Worm (Caenorhabditis elegans) whole organism, late embryonic: ENCODE results near the gene btb-9.

Source experiments
- C38D4.7 ChIP-seq: fragments of 200-800 bp; sonication (Bioruptor generic); optimal IDR thresholded peaks from 2 replicates; lab custom pipeline; 2018; ENCODE audit warnings: mild to moderate bottlenecking, missing genetic modification characterization, moderate library complexity, missing compliant biosample characterization
- K09A11.1 ChIP-seq: sonication (generic microtip); optimal IDR thresholded peaks from 2 replicates; lab custom pipeline; 2017; ENCODE audit warnings: antibody characterized with exemption, mild to moderate bottlenecking, missing genetic modification characterization, missing compliant biosample characterization; ENCODE audit not compliant: insufficient read depth
- T23F11.4 ChIP-seq: fragments of 200-800 bp; sonication (Bioruptor generic); optimal IDR thresholded peaks from 2 replicates; lab custom pipeline; 2018; ENCODE audit warnings: mild to moderate bottlenecking, missing genetic modification characterization, missing compliant biosample characterization
- ceh-24 ChIP-seq: sonication (generic microtip); optimal IDR thresholded peaks from 2 replicates; lab custom pipeline; 2016; ENCODE audit warnings: mild to moderate bottlenecking, missing genetic modification characterization, missing compliant biosample characterization
- ets-4 ChIP-seq: sonication (generic microtip); optimal IDR thresholded peaks from 2 replicates; lab custom pipeline; 2016; ENCODE audit warnings: missing genetic modification characterization, missing compliant biosample characterization
- fkh-10 ChIP-seq: fragments of 150-350 bp; optimal IDR thresholded peaks from 2 replicates; lab custom pipeline; 2014; ENCODE audit warnings: missing biosample characterization, missing genetic modification reagents, missing genetic modification characterization
- hlh-13 ChIP-seq: fragments of 200-800 bp; sonication (Bioruptor generic); optimal IDR thresholded peaks from 2 replicates; lab custom pipeline; 2018; ENCODE audit warnings: mild to moderate bottlenecking, missing genetic modification characterization, missing compliant biosample characterization
- hlh-15 ChIP-seq: sonication (generic microtip); optimal IDR thresholded peaks from 2 replicates; lab custom pipeline; 2016; ENCODE audit warnings: missing genetic modification characterization, missing compliant biosample characterization
- nfya-1 ChIP-seq: sonication (generic microtip); optimal IDR thresholded peaks from 2 replicates; lab custom pipeline; 2017; ENCODE audit warnings: missing genetic modification characterization, mild to moderate bottlenecking, missing compliant biosample characterization, antibody characterized with exemption, moderate library complexity
- pha-4 ChIP-seq: fragments of 150-350 bp; optimal IDR thresholded peaks from 2 replicates; lab custom pipeline; 2018; ENCODE audit warnings: missing biosample characterization, missing genetic modification reagents, missing genetic modification characterization
- pqm-1 ChIP-seq: sonication (generic microtip); optimal IDR thresholded peaks from 2 replicates; lab custom pipeline; 2016; ENCODE audit warnings: missing genetic modification characterization, missing compliant biosample characterization
- tbx-2 ChIP-seq: sonication (generic microtip); optimal IDR thresholded peaks from 2 replicates; lab custom pipeline; 2016; ENCODE audit warnings: missing genetic modification characterization, missing compliant biosample characterization

ce11 chrII:1706385-1706784 lies 21.9 kb upstream of the btb-9 start, which contains the start of gene sdz-18:
- TF ChIP-seq tbx-2 (tag; lab: Kevin White, UChicago): no peak
- TF ChIP-seq pha-4: no peak
- TF ChIP-seq T23F11.4 (GFP tag; lab: Kevin White, UChicago): no peak
- no peak for TF ChIP-seq fkh-10 (GFP tag; lab: Kevin White, UChicago)
- TF ChIP-seq nfya-1 (tag; lab: Kevin White, UChicago): no peak
- TF ChIP-seq C38D4.7 (GFP tag; lab: Kevin White, UChicago): no peak
- TF ChIP-seq hlh-13: no peak
- TF ChIP-seq K09A11.1 (tag; lab: Kevin White, UChicago): no peak
- no peak for TF ChIP-seq ets-4 (tag; lab: Kevin White, UChicago)
- no peak for TF ChIP-seq hlh-15 (tag; lab: Kevin White, UChicago)
- TF ChIP-seq ceh-24 (tag; lab: Kevin White, UChicago): no peak
- no peak for TF ChIP-seq pqm-1
